Worm (Caenorhabditis elegans) whole organism, L4/young adult: ENCODE data around the gene K10G4.5.
"Not testable (repeated sequence)": the region's sequence is repeated elsewhere in the genome, so short reads cannot be mapped to it uniquely, and the experiment has no call there.

Experiments
- W03F9.2 ChIP-seq: fragments of 150-350 bp; optimal IDR thresholded peaks from 2 replicates; lab custom pipeline; 2014; ENCODE audit warnings: missing biosample characterization, missing genetic modification characterization
- dao-5 ChIP-seq: sonication (generic microtip); optimal IDR thresholded peaks from 2 replicates; lab custom pipeline; 2016; ENCODE audit warnings: missing genotype, missing genetic modification characterization, moderate library complexity, missing compliant biosample characterization
- him-1 ChIP-seq: sonication (generic microtip); optimal IDR thresholded peaks from 2 replicates; lab custom pipeline; 2016; ENCODE audit warnings: missing genotype, missing genetic modification reagents, missing genetic modification characterization, missing compliant biosample characterization

K10G4.5 gene

ce11 chrV:17312386-17312785 lies 11.1 kb upstream of the K10G4.5 start, which contains the start of gene Y61B8B.3:
TSS of gene Y61B8B.3 (minus strand) at chrV:17312486.
- TF ChIP-seq him-1 (tag; lab: Kevin White, UChicago): no peak

- TF ChIP-seq W03F9.2 (no peak), him-1 (tag; lab: Kevin White, UChicago) (no peak), dao-5 (tag; lab: Kevin White, UChicago) (no peak)
Measured at ce11 chrV:17307926-17308325, 6.7 kb upstream of the K10G4.5 start.

ce11 chrV:17303392-17303791 lies 2.1 kb upstream of the K10G4.5 start:
- no peak for TF ChIP-seq him-1 (tag; lab: Kevin White, UChicago)

- TF ChIP-seq him-1 (tag; lab: Kevin White, UChicago) (no peak), W03F9.2 (no peak), dao-5 (tag; lab: Kevin White, UChicago) (no peak)
Measured at ce11 chrV:17302754-17303153, 1.5 kb upstream of the K10G4.5 start, which contains the start of gene sri-70. TSS of gene sri-70 (plus strand) at chrV:17303054.

ce11 chrV:17298657-17299056 lies 2.6 kb downstream of the K10G4.5 start:
- TF ChIP-seq him-1 (tag; lab: Kevin White, UChicago): no peak
- TF ChIP-seq W03F9.2: no peak
- TF ChIP-seq dao-5 (tag; lab: Kevin White, UChicago): no peak

- TF ChIP-seq him-1 (tag; lab: Kevin White, UChicago) (no peak), W03F9.2 (no peak), dao-5 (tag; lab: Kevin White, UChicago) (no peak)
Measured at ce11 chrV:17296443-17296842, 4.8 kb downstream of the K10G4.5 start.

- TF ChIP-seq him-1 (tag; lab: Kevin White, UChicago): no peak
- no peak for TF ChIP-seq W03F9.2
- no peak for TF ChIP-seq dao-5 (tag; lab: Kevin White, UChicago)
Measured at ce11 chrV:17292740-17293139, 8.5 kb downstream of the K10G4.5 start.

ce11 chrV:17284159-17284558 lies 17.1 kb downstream of the K10G4.5 start:
- TF ChIP-seq him-1 (tag; lab: Kevin White, UChicago): no peak
- TF ChIP-seq dao-5 (tag; lab: Kevin White, UChicago): no peak
- no peak for TF ChIP-seq W03F9.2

- TF ChIP-seq W03F9.2 (no peak), dao-5 (tag; lab: Kevin White, UChicago) (no peak), him-1 (tag; lab: Kevin White, UChicago) (no peak)
Measured at ce11 chrV:17273249-17273648, 28.0 kb downstream of the K10G4.5 start, which contains the start of gene K10G4.10. TSS of gene K10G4.10 (plus strand) at chrV:17273549.

- TF ChIP-seq dao-5 (tag; lab: Kevin White, UChicago) (no peak), W03F9.2 (no peak), him-1 (tag; lab: Kevin White, UChicago) (no peak)
Measured at ce11 chrV:17272112-17272511, 29.2 kb downstream of the K10G4.5 start.

ce11 chrV:17264855-17265254 lies 36.4 kb downstream of the K10G4.5 start, which contains the start of gene K10G4.3:
TSS of gene K10G4.3 (minus strand) at chrV:17264955.
- not testable (repeated sequence) for TF ChIP-seq him-1 (tag; lab: Kevin White, UChicago); W03F9.2; dao-5 (tag; lab: Kevin White, UChicago)

ce11 chrV:17261385-17261784 lies 39.9 kb downstream of the K10G4.5 start:
- TF ChIP-seq him-1 (tag; lab: Kevin White, UChicago): no peak
- TF ChIP-seq W03F9.2: no peak
- TF ChIP-seq dao-5 (tag; lab: Kevin White, UChicago): no peak

ce11 chrV:17258868-17259267 lies 42.4 kb downstream of the K10G4.5 start, which contains the start of gene fbxa-85:
TSS of gene fbxa-85 (plus strand) at chrV:17259168.
- TF ChIP-seq him-1 (tag; lab: Kevin White, UChicago) (no peak), dao-5 (tag; lab: Kevin White, UChicago) (no peak), W03F9.2 (no peak)

- TF ChIP-seq W03F9.2 (no peak), him-1 (tag; lab: Kevin White, UChicago) (no peak), dao-5 (tag; lab: Kevin White, UChicago) (no peak)
Measured at ce11 chrV:17258244-17258643, 43.0 kb downstream of the K10G4.5 start.

ce11 chrV:17257637-17258036 lies 43.6 kb downstream of the K10G4.5 start:
- no peak for TF ChIP-seq W03F9.2
- no peak for TF ChIP-seq him-1 (tag; lab: Kevin White, UChicago)
- no peak for TF ChIP-seq dao-5 (tag; lab: Kevin White, UChicago)
